Fruit fly (Drosophila melanogaster) whole organism, embryonic: Measurements from ENCODE around the gene CG15330.

Source experiments
- B-H2 ChIP-seq: fragments of 200-800 bp; sonication (Bioruptor generic); optimal IDR thresholded peaks from 2 replicates; lab custom pipeline; 2018; ENCODE audit warnings: missing biosample characterization, mild to moderate bottlenecking, missing genetic modification characterization
- Blimp-1 ChIP-seq: fragments of 200-800 bp; sonication (Bioruptor generic); optimal IDR thresholded peaks from 3 replicates; lab custom pipeline; 2018; ENCODE audit warnings: missing biosample characterization, missing genetic modification characterization, mild to moderate bottlenecking, moderate library complexity, missing genetic modification reagents
- CG10366 ChIP-seq: fragments of 200-800 bp; sonication (Bioruptor generic); IDR thresholded peaks from 2 replicates; pipeline ENCODE4 v1.3.6; 2022; ENCODE audit warnings: missing biosample characterization, missing genetic modification characterization
- CG10431 ChIP-seq: fragments of 200-800 bp; sonication (Bioruptor generic); optimal IDR thresholded peaks from 3 replicates; lab custom pipeline; 2018; ENCODE audit warnings: missing biosample characterization, mild to moderate bottlenecking, missing genetic modification characterization
- CG10543 ChIP-seq: fragments of 200-800 bp; sonication (Bioruptor generic); optimal IDR thresholded peaks from 3 replicates; lab custom pipeline; 2017; ENCODE audit warnings: missing biosample characterization, mild to moderate bottlenecking, missing genetic modification characterization, moderate library complexity
- CG10654 ChIP-seq: fragments of 200-800 bp; sonication (Bioruptor generic); optimal IDR thresholded peaks from 2 replicates; lab custom pipeline; 2016; ENCODE audit warnings: missing biosample characterization, missing genetic modification characterization
- CG10959 ChIP-seq: fragments of 200-800 bp; sonication (Bioruptor generic); IDR thresholded peaks from 2 replicates; pipeline ENCODE4 v1.3.6; 2022; ENCODE audit warnings: missing biosample characterization, missing genetic modification characterization
- CG11456 ChIP-seq: fragments of 200-800 bp; sonication (Bioruptor generic); IDR thresholded peaks from 3 replicates; pipeline ENCODE4 v1.3.6; 2022; ENCODE audit warnings: missing biosample characterization, missing genetic modification characterization
- CG12391 ChIP-seq: fragments of 200-800 bp; sonication (Bioruptor generic); optimal IDR thresholded peaks from 3 replicates; lab custom pipeline; 2018; ENCODE audit warnings: missing biosample characterization, mild to moderate bottlenecking, missing genetic modification characterization, moderate library complexity
- CG14860 ChIP-seq: fragments of 200-800 bp; sonication (Bioruptor generic); IDR thresholded peaks from 3 replicates; pipeline ENCODE4 v1.3.6; 2022; ENCODE audit warnings: missing biosample characterization, missing genetic modification characterization; ENCODE audit not compliant: partially characterized antibody
- CG1603 ChIP-seq: fragments of 200-800 bp; sonication (Bioruptor generic); optimal IDR thresholded peaks from 2 replicates; lab custom pipeline; 2019; ENCODE audit warnings: missing biosample characterization, mild to moderate bottlenecking, missing genetic modification characterization, moderate library complexity
- CG17186 ChIP-seq: fragments of 200-800 bp; sonication (Bioruptor generic); optimal IDR thresholded peaks from 3 replicates; lab custom pipeline; 2017; ENCODE audit warnings: missing biosample characterization, missing genetic modification reagents, missing genetic modification characterization
- CG17612 ChIP-seq: fragments of 200-800 bp; sonication (Bioruptor generic); IDR thresholded peaks from 2 replicates; pipeline ENCODE4 v1.3.6; 2022; ENCODE audit warnings: missing biosample characterization, missing genetic modification characterization
- CG2202 ChIP-seq: fragments of 200-800 bp; sonication (Bioruptor generic); optimal IDR thresholded peaks from 2 replicates; lab custom pipeline; 2018; ENCODE audit warnings: missing biosample characterization, mild to moderate bottlenecking, missing genetic modification characterization
- CG33557 ChIP-seq: fragments of 200-800 bp; sonication (Bioruptor generic); optimal IDR thresholded peaks from 2 replicates; lab custom pipeline; 2019; ENCODE audit warnings: missing biosample characterization, mild to moderate bottlenecking, missing genetic modification characterization, moderate library complexity
- CG6175 ChIP-seq: fragments of 200-800 bp; sonication (Bioruptor generic); IDR thresholded peaks from 3 replicates; pipeline ENCODE4 v1.3.6; 2022; ENCODE audit warnings: missing biosample characterization, missing genetic modification characterization
- CG7556 ChIP-seq: fragments of 200-800 bp; sonication (Bioruptor generic); optimal IDR thresholded peaks from 2 replicates; lab custom pipeline; 2017; ENCODE audit warnings: missing biosample characterization, mild to moderate bottlenecking, missing genetic modification characterization
- CG7928 ChIP-seq: fragments of 200-800 bp; sonication (Bioruptor generic); optimal IDR thresholded peaks from 2 replicates; lab custom pipeline; 2017; ENCODE audit warnings: missing biosample characterization, mild to moderate bottlenecking, missing genetic modification characterization
- Deaf1 ChIP-seq: fragments of 200-800 bp; optimal IDR thresholded peaks from 3 replicates; lab custom pipeline; 2019; ENCODE audit warnings: missing biosample characterization, mild to moderate bottlenecking, missing genetic modification characterization, moderate library complexity
- Ets65A ChIP-seq: fragments of 200-800 bp; sonication (Bioruptor generic); peaks from one replicate; lab custom pipeline; 2016; ENCODE audit warnings: missing biosample characterization, missing genetic modification characterization
- H15 ChIP-seq: fragments of 200-800 bp; sonication (Bioruptor generic); IDR thresholded peaks from 3 replicates; pipeline ENCODE4 v1.3.6; 2022; ENCODE audit warnings: missing biosample characterization, missing genetic modification characterization
- HLH4C ChIP-seq: fragments of 200-800 bp; sonication (Bioruptor generic); IDR thresholded peaks from 3 replicates; pipeline ENCODE4 v1.3.6; 2022; ENCODE audit warnings: missing biosample characterization, missing genetic modification characterization; ENCODE audit not compliant: partially characterized antibody
- MTF-1 ChIP-seq: fragments of 200-800 bp; sonication (Bioruptor generic); optimal IDR thresholded peaks from 2 replicates; lab custom pipeline; 2018; ENCODE audit warnings: missing biosample characterization, mild to moderate bottlenecking, missing genetic modification characterization, borderline replicate concordance
- Mrtf ChIP-seq: fragments of 200-800 bp; sonication (Bioruptor generic); IDR thresholded peaks from 3 replicates; pipeline ENCODE4 v1.3.6; 2022; ENCODE audit warnings: missing biosample characterization, missing genetic modification characterization
- NfI ChIP-seq: fragments of 200-800 bp; sonication (Bioruptor generic); optimal IDR thresholded peaks from 3 replicates; lab custom pipeline; 2018; ENCODE audit warnings: missing biosample characterization, mild to moderate bottlenecking, missing genetic modification characterization, moderate library complexity
- Poxn ChIP-seq: fragments of 200-800 bp; sonication (Bioruptor generic); IDR thresholded peaks from 2 replicates; pipeline ENCODE4 v1.3.6; 2022; ENCODE audit warnings: missing biosample characterization, missing genetic modification characterization
- Scr ChIP-seq: fragments of 200-800 bp; sonication (Bioruptor generic); IDR thresholded peaks from 2 replicates; pipeline ENCODE4 v1.3.6; 2022; ENCODE audit warnings: missing biosample characterization, missing genetic modification characterization; ENCODE audit not compliant: partially characterized antibody
- Side ChIP-seq: fragments of 200-800 bp; sonication (Bioruptor generic); optimal IDR thresholded peaks from 2 replicates; lab custom pipeline; 2016; ENCODE audit warnings: missing biosample characterization, missing genetic modification characterization
- Sry-δ ChIP-seq: fragments of 200-800 bp; sonication (Bioruptor generic); optimal IDR thresholded peaks from 2 replicates; lab custom pipeline; 2016; ENCODE audit warnings: missing biosample characterization, missing genetic modification characterization
- Trl ChIP-seq, 3 experiments: fragments of >200 bp in 2 of 3; fragments of 200-800 bp in 1 of 3; sonication (Bioruptor generic) in 1 of 3; optimal IDR thresholded peaks; 2 replicates in 1 of 3; 3 replicates in 2 of 3; lab custom pipeline; 2016 to 2017; ENCODE audit warnings: missing biosample characterization in 1 of 3, missing genetic modification characterization in 1 of 3
- btn ChIP-seq: fragments of 200-800 bp; sonication (Bioruptor generic); optimal IDR thresholded peaks from 2 replicates; lab custom pipeline; 2016; ENCODE audit warnings: missing biosample characterization, missing genetic modification characterization
- eyg ChIP-seq: fragments of 200-800 bp; sonication (Bioruptor generic); optimal IDR thresholded peaks from 3 replicates; lab custom pipeline; 2016; ENCODE audit warnings: missing biosample characterization, missing genetic modification characterization
- fd102C ChIP-seq: fragments of 200-800 bp; sonication (Bioruptor generic); optimal IDR thresholded peaks from 2 replicates; lab custom pipeline; 2018; ENCODE audit warnings: missing biosample characterization, mild to moderate bottlenecking, missing genetic modification characterization, moderate library complexity
- her ChIP-seq: fragments of 200-800 bp; sonication (Bioruptor generic); optimal IDR thresholded peaks from 2 replicates; lab custom pipeline; 2016; ENCODE audit warnings: missing biosample characterization, missing genetic modification characterization
- hth ChIP-seq: fragments of >200 bp; optimal IDR thresholded peaks from 2 replicates; lab custom pipeline; 2017; ENCODE audit warnings: inconsistent platforms
- ind ChIP-seq: fragments of 200-800 bp; sonication (Bioruptor generic); optimal IDR thresholded peaks from 3 replicates; lab custom pipeline; 2016; ENCODE audit warnings: missing biosample characterization, missing genetic modification characterization
- jing ChIP-seq: fragments of 200-800 bp; sonication (Bioruptor generic); optimal IDR thresholded peaks from 2 replicates; lab custom pipeline; 2018; ENCODE audit warnings: missing biosample characterization, mild to moderate bottlenecking, missing genetic modification characterization
- kay ChIP-seq: fragments of 200-800 bp; sonication (Bioruptor generic); optimal IDR thresholded peaks from 2 replicates; lab custom pipeline; 2016; ENCODE audit warnings: missing biosample characterization, missing genetic modification characterization
- lbe ChIP-seq: fragments of 200-800 bp; sonication (Bioruptor generic); optimal IDR thresholded peaks from 2 replicates; lab custom pipeline; 2016; ENCODE audit warnings: missing biosample characterization, mild to moderate bottlenecking, missing genetic modification characterization
- maf-S ChIP-seq: fragments of 200-800 bp; sonication (Bioruptor generic); optimal IDR thresholded peaks from 2 replicates; lab custom pipeline; 2016; ENCODE audit warnings: missing biosample characterization, missing genetic modification characterization
- mld ChIP-seq: fragments of 200-800 bp; sonication (Bioruptor generic); IDR thresholded peaks from 3 replicates; pipeline ENCODE4 v1.3.6; 2022; ENCODE audit warnings: missing biosample characterization, missing genetic modification characterization; ENCODE audit not compliant: partially characterized antibody
- otp ChIP-seq: fragments of 200-800 bp; sonication (Bioruptor generic); IDR thresholded peaks from 3 replicates; pipeline ENCODE4, ENCODE4 v1.3.6; 2022; ENCODE audit warnings: missing biosample characterization, missing genetic modification characterization
- pb ChIP-seq: fragments of 200-800 bp; sonication (Bioruptor generic); optimal IDR thresholded peaks from 3 replicates; lab custom pipeline; 2016; ENCODE audit warnings: missing biosample characterization, missing genetic modification characterization
- pnt ChIP-seq: fragments of 200-800 bp; sonication (Bioruptor generic); optimal IDR thresholded peaks from 3 replicates; lab custom pipeline; 2016; ENCODE audit warnings: missing biosample characterization, missing genetic modification characterization
- ro ChIP-seq: fragments of 200-800 bp; sonication (Bioruptor generic); IDR thresholded peaks from 2 replicates; pipeline ENCODE4 v1.3.6; 2022; ENCODE audit warnings: missing biosample characterization, missing genetic modification characterization
- trh ChIP-seq: fragments of 200-800 bp; sonication (Bioruptor generic); optimal IDR thresholded peaks from 2 replicates; lab custom pipeline; 2016; ENCODE audit warnings: missing biosample characterization, missing genetic modification characterization
- ttk ChIP-seq: fragments of 200-800 bp; sonication (Bioruptor generic); IDR thresholded peaks from 2 replicates; pipeline ENCODE4 v2.1.2; 2022; ENCODE audit warnings: missing biosample characterization, missing genetic modification characterization
- tx ChIP-seq: fragments of 200-800 bp; sonication (Bioruptor generic); optimal IDR thresholded peaks from 2 replicates; lab custom pipeline; 2016; ENCODE audit warnings: missing biosample characterization, missing genetic modification characterization
- usp ChIP-seq: fragments of >200 bp; optimal IDR thresholded peaks from 2 replicates; lab custom pipeline; 2017; ENCODE audit warnings: missing biosample characterization, missing genetic modification characterization
- z ChIP-seq: fragments of 200-800 bp; sonication (Bioruptor generic); IDR thresholded peaks from 3 replicates; pipeline ENCODE4 v1.3.6; 2022; ENCODE audit warnings: missing biosample characterization, missing genetic modification characterization
- zfh2 ChIP-seq: fragments of 200-800 bp; sonication (Bioruptor generic); optimal IDR thresholded peaks from 2 replicates; lab custom pipeline; 2016; ENCODE audit warnings: missing biosample characterization, missing genetic modification characterization

CG15330 gene

dm6 chrX:7931028-7931549 is 24.8 kb upstream of the CG15330 start, which contains the start of gene mahe (continued):
- TF ChIP-seq CG10366 (no peak), CG17186 (no peak), CG33557 (GFP tag; lab: Kevin White, UChicago) (no peak), CG1603 (tag; lab: Kevin White, UChicago) (peak; percentile 29), eyg (GFP tag; lab: Kevin White, UChicago) (no peak), CG6175 (no peak), CG11456 (GFP tag; lab: Robert Waterston, UW) (no peak), B-H2 (GFP tag; lab: Kevin White, UChicago) (no peak), fd102C (GFP tag; lab: Kevin White, UChicago) (no peak), usp (GFP tag; lab: Kevin White, UChicago) (no peak), CG14860 (GFP tag; lab: Robert Waterston, UW) (peak; percentile 72), kay (no peak), CG10431 (no peak), CG17612 (GFP tag; lab: Robert Waterston, UW) (no peak), her (GFP tag; lab: Kevin White, UChicago) (no peak), Mrtf (GFP tag; lab: Robert Waterston, UW) (no peak), maf-S (GFP tag; lab: Kevin White, UChicago) (no peak), hth (lab: Kevin White, UChicago) (no peak), jing (GFP tag; lab: Kevin White, UChicago) (no peak), z (no peak), ind (GFP tag; lab: Kevin White, UChicago) (no peak), Trl (optimal IDR thresholded peaks at IDR 0.05; lab: Kevin White, UChicago) (peak; percentile 74 to 90), Trl (GFP tag; optimal IDR thresholded peaks at IDR 0.05; lab: Kevin White, UChicago) (peak; percentile 5), MTF-1 (GFP tag; lab: Kevin White, UChicago) (no peak), ttk (GFP tag; lab: Robert Waterston, UW) (no peak), NfI (GFP tag; lab: Kevin White, UChicago) (no peak), CG10543 (GFP tag; lab: Kevin White, UChicago) (no peak), Side (GFP tag; lab: Kevin White, UChicago) (no peak), lbe (GFP tag; lab: Kevin White, UChicago) (peak; percentile 44), Sry-δ (GFP tag; lab: Kevin White, UChicago) (peak; percentile 89), zfh2 (no peak), CG12391 (tag; lab: Kevin White, UChicago) (peak; percentile 11), H15 (GFP tag; lab: Robert Waterston, UW) (no peak), CG10959 (no peak), Ets65A (GFP tag; lab: Kevin White, UChicago) (no peak), pb (no peak), Blimp-1 (GFP tag; lab: Kevin White, UChicago) (no peak), CG7556 (GFP tag; lab: Kevin White, UChicago) (no peak), btn (GFP tag; lab: Kevin White, UChicago) (no peak), HLH4C (GFP tag; lab: Robert Waterston, UW) (peak; percentile 76), ro (GFP tag; lab: Robert Waterston, UW) (no peak), Deaf1 (tag; lab: Kevin White, UChicago) (no peak), tx (GFP tag; lab: Kevin White, UChicago) (no peak), trh (GFP tag; lab: Kevin White, UChicago) (no peak), otp (GFP tag; lab: Robert Waterston, UW) (no peak), CG7928 (GFP tag; lab: Kevin White, UChicago) (no peak), CG2202 (no peak), pnt (GFP tag; lab: Kevin White, UChicago) (no peak), CG10654 (GFP tag; lab: Kevin White, UChicago) (no peak), Scr (GFP tag; lab: Robert Waterston, UW) (peak; percentile 87), mld (GFP tag; lab: Robert Waterston, UW) (peak; percentile 18; the same call in 1 of the 3 replicates), Poxn (no peak)
